Fruit fly (Drosophila melanogaster) whole organism, embryonic: ENCODE results near the gene CAH4.
A peak's percentile ranks its signal among the peaks of the same experiment; 100 is the strongest.

ENCODE experiments used
- B-H1 ChIP-seq: fragments of 200-800 bp; sonication (Bioruptor generic); IDR thresholded peaks from 3 replicates; pipeline ENCODE4 v1.3.6; 2022; ENCODE audit warnings: missing biosample characterization, missing genetic modification characterization
- Bdp1 ChIP-seq: fragments of 200-800 bp; sonication (Bioruptor generic); optimal IDR thresholded peaks from 3 replicates; lab custom pipeline; 2016; ENCODE audit warnings: missing biosample characterization, missing genetic modification characterization
- Blimp-1 ChIP-seq: fragments of 200-800 bp; sonication (Bioruptor generic); optimal IDR thresholded peaks from 3 replicates; lab custom pipeline; 2018; ENCODE audit warnings: missing biosample characterization, missing genetic modification characterization, mild to moderate bottlenecking, moderate library complexity, missing genetic modification reagents
- CG10209 ChIP-seq: fragments of 200-800 bp; sonication (Bioruptor generic); optimal IDR thresholded peaks from 3 replicates; lab custom pipeline; 2017; ENCODE audit warnings: missing biosample characterization, mild to moderate bottlenecking, missing genetic modification characterization, missing genetic modification reagents
- CG12219 ChIP-seq: fragments of 200-800 bp; sonication (Bioruptor generic); optimal IDR thresholded peaks from 3 replicates; lab custom pipeline; 2018; ENCODE audit warnings: missing biosample characterization, mild to moderate bottlenecking, missing genetic modification characterization
- CG14667 ChIP-seq: fragments of 200-800 bp; sonication (Bioruptor generic); IDR thresholded peaks from 2 replicates; pipeline ENCODE4 v1.3.6; 2022; ENCODE audit warnings: missing biosample characterization, missing genetic modification characterization
- CG1647 ChIP-seq: fragments of 200-800 bp; sonication (Bioruptor generic); optimal IDR thresholded peaks from 3 replicates; lab custom pipeline; 2016; ENCODE audit warnings: missing biosample characterization, missing genetic modification characterization
- CG16779 ChIP-seq: fragments of 200-800 bp; sonication (Bioruptor generic); IDR thresholded peaks from 2 replicates; pipeline ENCODE4 v1.3.6; 2022; ENCODE audit warnings: missing biosample characterization, missing genetic modification characterization
- CG16863 ChIP-seq: fragments of 200-800 bp; sonication (Bioruptor generic); optimal IDR thresholded peaks from 3 replicates; lab custom pipeline; 2016; ENCODE audit warnings: missing biosample characterization, missing genetic modification characterization
- CG17385 ChIP-seq: fragments of 200-800 bp; sonication (Bioruptor generic); optimal IDR thresholded peaks from 3 replicates; lab custom pipeline; 2018; ENCODE audit warnings: missing biosample characterization, mild to moderate bottlenecking, missing genetic modification characterization
- CG17802 ChIP-seq: fragments of 200-800 bp; sonication (Bioruptor generic); optimal IDR thresholded peaks from 2 replicates; lab custom pipeline; 2018; ENCODE audit warnings: missing biosample characterization, mild to moderate bottlenecking, missing genetic modification characterization, moderate library complexity
- CG2712 ChIP-seq: fragments of 200-800 bp; optimal IDR thresholded peaks from 3 replicates; lab custom pipeline; 2019; ENCODE audit warnings: missing biosample characterization, mild to moderate bottlenecking, missing genetic modification characterization, moderate library complexity
- CG2875 ChIP-seq: fragments of 200-800 bp; sonication (Bioruptor generic); optimal IDR thresholded peaks from 2 replicates; lab custom pipeline; 2017; ENCODE audit warnings: missing biosample characterization, mild to moderate bottlenecking, missing genetic modification characterization, missing genetic modification reagents
- CG3163 ChIP-seq: fragments of 200-800 bp; sonication (Bioruptor generic); optimal IDR thresholded peaks from 3 replicates; lab custom pipeline; 2016; ENCODE audit warnings: missing biosample characterization, missing genetic modification characterization
- CG34376 ChIP-seq: fragments of 200-800 bp; sonication (Bioruptor generic); optimal IDR thresholded peaks from 2 replicates; lab custom pipeline; 2018; ENCODE audit warnings: missing biosample characterization, mild to moderate bottlenecking, missing genetic modification characterization
- CG3726 ChIP-seq: fragments of 200-800 bp; sonication (Bioruptor generic); IDR thresholded peaks from 3 replicates; pipeline ENCODE4, ENCODE4 v1.3.6; 2022; ENCODE audit warnings: missing biosample characterization, missing genetic modification characterization
- CG4854 ChIP-seq: fragments of 200-800 bp; sonication (Bioruptor generic); optimal IDR thresholded peaks from 2 replicates; lab custom pipeline; 2016; ENCODE audit warnings: missing biosample characterization, missing genetic modification characterization, inconsistent platforms
- CG6254 ChIP-seq: fragments of 200-800 bp; sonication (Bioruptor generic); optimal IDR thresholded peaks from 3 replicates; lab custom pipeline; 2017; ENCODE audit warnings: mild to moderate bottlenecking, missing biosample characterization, missing genetic modification reagents, missing genetic modification characterization
- CG6272 ChIP-seq: fragments of 200-800 bp; sonication (Bioruptor generic); IDR thresholded peaks from 2 replicates; pipeline ENCODE4 v1.3.6; 2022; ENCODE audit warnings: missing biosample characterization, missing genetic modification characterization
- CG6765 ChIP-seq: fragments of 200-800 bp; sonication (Bioruptor generic); optimal IDR thresholded peaks from 3 replicates; lab custom pipeline; 2017; ENCODE audit warnings: missing biosample characterization, mild to moderate bottlenecking, missing genetic modification characterization
- D ChIP-seq, 2 experiments: fragments of 200-800 bp in 1 of 2; fragments of >200 bp in 1 of 2; sonication (Bioruptor generic) in 1 of 2; optimal IDR thresholded peaks; 2 replicates in 1 of 2; 3 replicates in 1 of 2; lab custom pipeline; 2017; ENCODE audit warnings: mild to moderate bottlenecking in 1 of 2, missing biosample characterization in 1 of 2, missing genetic modification characterization in 1 of 2, missing genetic modification reagents in 1 of 2
- Dll ChIP-seq: fragments of 200-800 bp; sonication (Bioruptor generic); IDR thresholded peaks from 4 replicates; pipeline ENCODE4 v1.3.6; 2022; ENCODE audit warnings: missing biosample characterization, missing genetic modification characterization; ENCODE audit not compliant: partially characterized antibody
- Eip74EF ChIP-seq, 2 experiments: fragments of 200-800 bp in 1 of 2; fragments of >200 bp in 1 of 2; sonication (Bioruptor generic) in 1 of 2; optimal IDR thresholded peaks; 2 replicates each; lab custom pipeline; 2017 to 2019; ENCODE audit warnings: missing biosample characterization in 2 of 2, missing genetic modification characterization in 2 of 2, mild to moderate bottlenecking in 1 of 2, moderate library complexity in 1 of 2
- Elba2 ChIP-seq: fragments of 200-800 bp; sonication (Bioruptor generic); optimal IDR thresholded peaks from 3 replicates; lab custom pipeline; 2016; ENCODE audit warnings: missing biosample characterization, missing genetic modification characterization
- Fer2 ChIP-seq: fragments of 200-800 bp; sonication (Bioruptor generic); optimal IDR thresholded peaks from 2 replicates; lab custom pipeline; 2018; ENCODE audit warnings: missing biosample characterization, mild to moderate bottlenecking, missing genetic modification characterization, moderate library complexity
- Gug ChIP-seq: fragments of 200-800 bp; sonication (Bioruptor generic); IDR thresholded peaks from 4 replicates; pipeline ENCODE4 v1.3.6; 2022; ENCODE audit warnings: missing biosample characterization, missing genetic modification characterization
- H2.0 ChIP-seq: fragments of 200-800 bp; sonication (Bioruptor generic); IDR thresholded peaks from 2 replicates; pipeline ENCODE4 v1.3.6; 2022; ENCODE audit warnings: missing biosample characterization, missing genetic modification characterization
- HLHmδ ChIP-seq: fragments of 200-800 bp; sonication (Bioruptor generic); optimal IDR thresholded peaks from 2 replicates; lab custom pipeline; 2018; ENCODE audit warnings: missing biosample characterization, mild to moderate bottlenecking, missing genetic modification characterization, moderate library complexity
- Hr3 ChIP-seq: fragments of 200-800 bp; sonication (Bioruptor generic); optimal IDR thresholded peaks from 3 replicates; lab custom pipeline; 2016; ENCODE audit warnings: missing biosample characterization, missing genetic modification characterization
- Hr78 ChIP-seq, 2 experiments: fragments of 200-800 bp in 1 of 2; fragments of >200 bp in 1 of 2; sonication (Bioruptor generic) in 1 of 2; optimal IDR thresholded peaks; 2 replicates each; lab custom pipeline; 2017 to 2019; ENCODE audit warnings: missing biosample characterization in 2 of 2, missing genetic modification characterization in 2 of 2, mild to moderate bottlenecking in 1 of 2, moderate library complexity in 1 of 2
- Lpt ChIP-seq: fragments of >200 bp; optimal IDR thresholded peaks from 2 replicates; lab custom pipeline; 2018; ENCODE audit warnings: missing biosample characterization, missing genetic modification characterization
- MTF-1 ChIP-seq: fragments of 200-800 bp; sonication (Bioruptor generic); optimal IDR thresholded peaks from 2 replicates; lab custom pipeline; 2018; ENCODE audit warnings: missing biosample characterization, mild to moderate bottlenecking, missing genetic modification characterization, borderline replicate concordance
- Nf-YA ChIP-seq: fragments of 200-800 bp; sonication (Bioruptor generic); IDR thresholded peaks from 2 replicates; pipeline ENCODE4 v1.3.6; 2022; ENCODE audit warnings: missing biosample characterization, missing genetic modification characterization
- Scr ChIP-seq: fragments of 200-800 bp; sonication (Bioruptor generic); IDR thresholded peaks from 2 replicates; pipeline ENCODE4 v1.3.6; 2022; ENCODE audit warnings: missing biosample characterization, missing genetic modification characterization; ENCODE audit not compliant: partially characterized antibody
- Vsx1 ChIP-seq: fragments of 200-800 bp; sonication (Bioruptor generic); optimal IDR thresholded peaks from 2 replicates; lab custom pipeline; 2017; ENCODE audit warnings: missing biosample characterization, mild to moderate bottlenecking, missing genetic modification characterization, missing genetic modification reagents
- ac ChIP-seq: fragments of 200-800 bp; sonication (Bioruptor generic); optimal IDR thresholded peaks from 3 replicates; lab custom pipeline; 2017; ENCODE audit warnings: missing biosample characterization, mild to moderate bottlenecking, missing genetic modification characterization
- ap ChIP-seq: fragments of 200-800 bp; sonication (Bioruptor generic); IDR thresholded peaks from 2 replicates; pipeline ENCODE4 v1.3.6; 2022; ENCODE audit warnings: missing biosample characterization, missing genetic modification characterization
- bcd ChIP-seq: fragments of 200-800 bp; sonication (Bioruptor generic); optimal IDR thresholded peaks from 2 replicates; lab custom pipeline; 2017; ENCODE audit warnings: missing biosample characterization, mild to moderate bottlenecking, missing genetic modification characterization
- cg ChIP-seq: fragments of 200-800 bp; sonication (Bioruptor generic); optimal IDR thresholded peaks from 3 replicates; lab custom pipeline; 2019; ENCODE audit warnings: missing biosample characterization, mild to moderate bottlenecking, missing genetic modification characterization, moderate library complexity
- danr ChIP-seq: fragments of 200-800 bp; sonication (Bioruptor generic); IDR thresholded peaks from 2 replicates; pipeline ENCODE4 v1.3.6; 2022; ENCODE audit warnings: missing biosample characterization, missing genetic modification characterization
- fru ChIP-seq: fragments of >200 bp; optimal IDR thresholded peaks from 2 replicates; lab custom pipeline; 2017
- her ChIP-seq: fragments of 200-800 bp; sonication (Bioruptor generic); optimal IDR thresholded peaks from 2 replicates; lab custom pipeline; 2016; ENCODE audit warnings: missing biosample characterization, missing genetic modification characterization
- org-1 ChIP-seq: fragments of 200-800 bp; sonication (Bioruptor generic); optimal IDR thresholded peaks from 2 replicates; lab custom pipeline; 2017; ENCODE audit warnings: missing biosample characterization, missing genetic modification characterization
- pan ChIP-seq, 4 experiments: fragments of >200 bp in 3 of 4; fragments of 200-800 bp in 1 of 4; sonication (Bioruptor generic) in 1 of 4; optimal IDR thresholded peaks in 3 of 4; IDR thresholded peaks in 1 of 4; 2 replicates each; pipeline versions ENCODE4 v1.3.6 to Lab custom; 2017 to 2022; ENCODE audit warnings: missing biosample characterization in 2 of 4, missing genetic modification characterization in 2 of 4, mixed read lengths in 1 of 4
- ro ChIP-seq: fragments of 200-800 bp; sonication (Bioruptor generic); IDR thresholded peaks from 2 replicates; pipeline ENCODE4 v1.3.6; 2022; ENCODE audit warnings: missing biosample characterization, missing genetic modification characterization
- sqz ChIP-seq: fragments of 200-800 bp; sonication (Bioruptor generic); optimal IDR thresholded peaks from 3 replicates; lab custom pipeline; 2018; ENCODE audit warnings: missing biosample characterization, mild to moderate bottlenecking, missing genetic modification characterization
- sug ChIP-seq: fragments of 200-800 bp; optimal IDR thresholded peaks from 2 replicates; lab custom pipeline; 2019; ENCODE audit warnings: missing biosample characterization, mild to moderate bottlenecking, missing genetic modification characterization, moderate library complexity
- vvl ChIP-seq: fragments of 200-800 bp; sonication (Bioruptor generic); IDR thresholded peaks from 2 replicates; pipeline ENCODE4 v1.3.6; 2022; ENCODE audit warnings: missing biosample characterization, missing genetic modification characterization
- zfh1 ChIP-seq: fragments of 200-800 bp; sonication (Bioruptor generic); IDR thresholded peaks from 3 replicates; pipeline ENCODE4 v1.3.6; 2022; ENCODE audit warnings: missing biosample characterization, missing genetic modification characterization

The CAH4 gene

dm6 chr3R:24809576-24810279, 47.6 kb downstream of the CAH4 start (continued):
- TF ChIP-seq CG3163 (GFP tag; lab: Kevin White, UChicago) (no peak), Fer2 (tag; lab: Kevin White, UChicago) (no peak), Elba2 (no peak), cg (no peak), Bdp1 (no peak), CG17802 (no peak), CG16863 (GFP tag; lab: Kevin White, UChicago) (no peak), bcd (GFP tag; lab: Kevin White, UChicago) (no peak), CG2712 (peak; percentile 19), ro (GFP tag; lab: Robert Waterston, UW) (no peak), sqz (GFP tag; lab: Kevin White, UChicago) (no peak), ac (GFP tag; lab: Kevin White, UChicago) (no peak), sug (tag; lab: Kevin White, UChicago) (peak; percentile 44), Gug (GFP tag; lab: Robert Waterston, UW) (no peak), D (optimal IDR thresholded peaks at IDR 0.05; lab: Kevin White, UChicago) (no peak), D (GFP tag; optimal IDR thresholded peaks at IDR 0.05; lab: Kevin White, UChicago) (peak; percentile 39), Nf-YA (GFP tag; lab: Robert Waterston, UW) (no peak), ap (GFP tag; lab: Robert Waterston, UW) (no peak), Lpt (GFP tag; lab: Kevin White, UChicago) (no peak), zfh1 (GFP tag; lab: Robert Waterston, UW) (no peak), CG6254 (peak; percentile 27), H2.0 (GFP tag; lab: Robert Waterston, UW) (no peak), CG12219 (GFP tag; lab: Kevin White, UChicago) (no peak), Vsx1 (GFP tag; lab: Kevin White, UChicago) (peak; percentile 67), CG10209 (GFP tag; lab: Kevin White, UChicago) (peak; percentile 63), CG2875 (peak; percentile 70), MTF-1 (peak; percentile 54), danr (GFP tag; lab: Robert Waterston, UW) (no peak), org-1 (GFP tag; lab: Kevin White, UChicago) (peak; percentile 41), her (no peak), B-H1 (GFP tag; lab: Robert Waterston, UW) (no peak; the same call in 2 of the 3 replicates), CG1647 (GFP tag; lab: Kevin White, UChicago) (no peak), HLHmδ (no peak), CG4854 (peak; percentile 63), CG6765 (GFP tag; lab: Kevin White, UChicago) (peak; percentile 69), Hr3 (no peak), CG34376 (peak; percentile 83), pan (optimal IDR thresholded peaks at IDR 0.05; lab: Kevin White, UChicago) (no peak), pan (GFP tag; optimal IDR thresholded peaks at IDR 0.05 in 1 of 2, IDR thresholded peaks at IDR 0.05 in 1 of 2) (no peak), Dll (GFP tag; lab: Robert Waterston, UW) (no peak), CG16779 (no peak), Scr (no peak), Hr78 (GFP tag; optimal IDR thresholded peaks at IDR 0.05; lab: Kevin White, UChicago) (peak in 1 of 2 experiments; percentile 33), CG17385 (GFP tag; lab: Kevin White, UChicago) (no peak), CG6272 (no peak), Eip74EF (GFP tag; optimal IDR thresholded peaks at IDR 0.05; lab: Kevin White, UChicago) (peak in 1 of 2 experiments; percentile 28), vvl (GFP tag; lab: Robert Waterston, UW) (no peak), CG3726 (GFP tag; lab: Robert Waterston, UW) (no peak), CG14667 (GFP tag; lab: Robert Waterston, UW) (no peak), fru (lab: Kevin White, UChicago) (no peak), Blimp-1 (GFP tag; lab: Kevin White, UChicago) (no peak)
